Worm (Caenorhabditis elegans): ENCODE measurements around the gene cec-8.

The cec-8 gene

DNA sequence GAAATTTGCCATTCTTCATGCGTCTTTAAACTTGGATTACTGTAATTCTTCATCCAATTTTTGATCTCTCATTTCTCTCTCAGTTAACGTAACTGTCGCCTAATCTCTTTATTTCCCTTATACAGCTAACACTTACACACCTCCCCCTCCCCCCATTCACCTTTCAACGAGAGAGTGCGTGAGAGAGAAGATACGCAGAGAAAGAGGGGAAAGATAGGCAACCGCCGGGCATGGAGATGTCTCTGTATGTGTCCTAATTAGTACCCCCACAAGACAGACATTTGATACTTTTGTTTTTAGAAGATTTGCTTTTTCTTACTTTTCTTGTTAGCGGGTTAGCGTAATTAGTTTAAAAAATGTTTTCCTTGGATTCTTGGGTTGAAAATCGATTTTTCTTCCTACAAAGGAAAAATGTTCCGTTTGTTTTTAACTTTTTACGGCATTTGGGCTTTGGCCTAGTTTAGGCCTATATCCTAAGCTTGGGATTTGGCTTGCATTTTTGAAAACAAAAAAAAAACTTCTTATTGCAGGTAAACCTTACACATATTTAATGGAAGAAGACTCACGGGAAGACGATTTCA is 5.3 kb downstream of the cec-8 start, which contains the start of gene affl-2:
TSS of gene affl-2 (plus strand) at position 531 of the 581 bp plus-strand sequence.
- no peak for TF ChIP-seq egl-27 (tag; optimal IDR thresholded peaks at IDR 0.05)
- TF ChIP-seq lsy-2 (tag; optimal IDR thresholded peaks at IDR 0.05) = peak in 1 of 2 experiments; percentile 3
- TF ChIP-seq ztf-1 (GFP tag; conservative IDR thresholded peaks at IDR 0.05) = no peak
- TF ChIP-seq ztf-11 (tag; optimal IDR thresholded peaks at IDR 0.05) = no peak
- no peak for TF ChIP-seq aly-2 (tag; optimal IDR thresholded peaks at IDR 0.05)
- peak; percentile 24 for TF ChIP-seq fos-1 (tag; optimal IDR thresholded peaks at IDR 0.05)
- TF ChIP-seq crh-2 (tag; optimal IDR thresholded peaks at IDR 0.05) = peak; percentile 15
- no peak for TF ChIP-seq nhr-237 (tag; optimal IDR thresholded peaks at IDR 0.05)
- TF ChIP-seq sma-9 (GFP tag; optimal IDR thresholded peaks at IDR 0.05) = no peak
- no peak for TF ChIP-seq sma-9 (tag; optimal IDR thresholded peaks at IDR 0.05)
- TF ChIP-seq ama-1 (optimal IDR thresholded peaks at IDR 0.05) = no peak
- TF ChIP-seq nhr-77 (tag; optimal IDR thresholded peaks at IDR 0.05) = no peak
- TF ChIP-seq C34F6.9 (tag; optimal IDR thresholded peaks at IDR 0.05) = peak; percentile 12
- TF ChIP-seq mdl-1 (tag; optimal IDR thresholded peaks at IDR 0.05) = no peak
- no peak for TF ChIP-seq elt-3 (tag; optimal IDR thresholded peaks at IDR 0.05)
- TF ChIP-seq sem-4 (tag; optimal IDR thresholded peaks at IDR 0.05) = peak; percentile 8
- peak; percentile 12 for TF ChIP-seq lin-13 (GFP tag; optimal IDR thresholded peaks at IDR 0.05)
- TF ChIP-seq ceh-16 (tag; optimal IDR thresholded peaks at IDR 0.05) = no peak
- TF ChIP-seq nhr-25 (tag; optimal IDR thresholded peaks at IDR 0.05) = peak; percentile 41
- peak; percentile 42 for TF ChIP-seq sma-3 (GFP tag; optimal IDR thresholded peaks at IDR 0.05)
- no peak for TF ChIP-seq ceh-82 (tag; optimal IDR thresholded peaks at IDR 0.05)
- TF ChIP-seq lin-11 (tag; optimal IDR thresholded peaks at IDR 0.05) = no peak
- peak; percentile 26 for TF ChIP-seq blmp-1 (tag; optimal IDR thresholded peaks at IDR 0.05; ENCODE audit: insufficient read depth)
- TF ChIP-seq unc-39 (tag; optimal IDR thresholded peaks at IDR 0.05) = no peak
- TF ChIP-seq nhr-129 (tag; optimal IDR thresholded peaks at IDR 0.05) = no peak

DNA sequence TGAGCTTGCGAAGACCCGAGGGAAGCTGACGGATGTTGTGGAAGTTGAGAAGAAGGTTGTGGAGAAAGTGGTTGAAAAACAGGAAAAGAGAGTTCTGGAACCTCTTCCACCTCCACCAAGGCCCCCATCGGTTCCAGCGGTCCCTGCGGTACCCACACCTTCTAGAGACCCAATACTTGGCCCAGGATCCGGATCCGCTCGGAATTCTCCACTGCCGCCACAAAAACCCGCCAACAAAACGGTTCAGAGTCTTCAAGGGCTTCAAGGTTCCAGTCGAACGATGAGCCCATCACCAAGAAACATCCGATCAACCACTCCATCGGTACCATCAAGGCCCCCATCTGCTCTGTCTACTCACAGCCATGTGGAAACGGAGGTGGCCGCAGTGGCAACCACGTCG is 7.9 kb downstream of the cec-8 start:
- TF ChIP-seq ztf-4 (tag; optimal IDR thresholded peaks at IDR 0.05) = no peak

DNA sequence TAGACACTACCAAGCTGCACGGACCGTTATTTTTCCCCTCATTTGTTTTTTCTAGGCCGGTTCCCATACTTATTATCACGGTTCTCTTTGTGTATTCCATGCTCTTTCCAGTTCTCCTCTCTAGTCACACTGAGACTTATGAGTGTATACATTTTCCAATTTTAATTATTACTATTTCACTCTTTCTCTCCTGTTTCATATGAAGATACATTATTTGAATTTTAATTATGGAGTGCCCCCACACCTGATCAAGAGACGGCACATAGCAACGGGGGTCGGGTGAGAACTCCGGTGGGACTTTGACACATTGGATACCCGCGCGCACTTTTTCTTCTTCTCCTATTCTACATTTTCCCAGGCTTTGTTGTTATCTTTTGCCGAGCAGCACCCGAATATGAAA is 10.8 kb downstream of the cec-8 start, which contains the start of gene affl-1:
TSS of gene affl-1 (plus strand) at position 301 of the 400 bp plus-strand sequence.
- TF ChIP-seq elt-3 (tag; optimal IDR thresholded peaks at IDR 0.05) = no peak
- TF ChIP-seq F13H6.1 (tag; optimal IDR thresholded peaks at IDR 0.05) = no peak
- no peak for TF ChIP-seq Y55F3AM.14 (GFP tag; optimal IDR thresholded peaks at IDR 0.05)
- no peak for TF ChIP-seq ceh-82 (tag; optimal IDR thresholded peaks at IDR 0.05)
- no peak for TF ChIP-seq blmp-1 (tag; optimal IDR thresholded peaks at IDR 0.05; ENCODE audit: insufficient read depth)
- TF ChIP-seq lin-39 (tag; optimal IDR thresholded peaks at IDR 0.05) = no peak
- no peak for TF ChIP-seq C34F6.9 (tag; optimal IDR thresholded peaks at IDR 0.05)
- no peak for TF ChIP-seq ZK546.5 (tag; optimal IDR thresholded peaks at IDR 0.05)
- TF ChIP-seq nhr-12 (tag; optimal IDR thresholded peaks at IDR 0.05) = no peak
- no peak for TF ChIP-seq aly-2 (tag; optimal IDR thresholded peaks at IDR 0.05)
- TF ChIP-seq lin-11 (tag; optimal IDR thresholded peaks at IDR 0.05) = no peak
- no peak for TF ChIP-seq crh-2 (tag; optimal IDR thresholded peaks at IDR 0.05)
- no peak for TF ChIP-seq zag-1 (tag; optimal IDR thresholded peaks at IDR 0.05)
- no peak for TF ChIP-seq alr-1 (tag; optimal IDR thresholded peaks at IDR 0.05)
- TF ChIP-seq nhr-23 (tag; optimal IDR thresholded peaks at IDR 0.05) = no peak
- TF ChIP-seq ceh-16 (tag; optimal IDR thresholded peaks at IDR 0.05) = no peak
- TF ChIP-seq gmeb-1 (tag; optimal IDR thresholded peaks at IDR 0.05) = no peak

- TF ChIP-seq ztf-1 (GFP tag; conservative IDR thresholded peaks at IDR 0.05) = no peak
- no peak for TF ChIP-seq lin-11 (tag; optimal IDR thresholded peaks at IDR 0.05)
- TF ChIP-seq elt-3 (tag; optimal IDR thresholded peaks at IDR 0.05) = no peak
- no peak for TF ChIP-seq sma-9 (GFP tag; optimal IDR thresholded peaks at IDR 0.05)
- no peak for TF ChIP-seq sma-9 (tag; optimal IDR thresholded peaks at IDR 0.05)
- TF ChIP-seq unc-55 (GFP tag; optimal IDR thresholded peaks at IDR 0.05) = no peak
- no peak for TF ChIP-seq nhr-129 (tag; optimal IDR thresholded peaks at IDR 0.05)
- no peak for TF ChIP-seq lin-13 (GFP tag; optimal IDR thresholded peaks at IDR 0.05)
- no peak for TF ChIP-seq mbf-1 (tag; optimal IDR thresholded peaks at IDR 0.05)
- no peak for TF ChIP-seq ceh-82 (tag; optimal IDR thresholded peaks at IDR 0.05)
- TF ChIP-seq skn-1 (tag; optimal IDR thresholded peaks at IDR 0.05) = no peak
- no peak for TF ChIP-seq dmd-4 (tag; optimal IDR thresholded peaks at IDR 0.05)
- TF ChIP-seq C34F6.9 (tag; optimal IDR thresholded peaks at IDR 0.05) = no peak
- no peak for TF ChIP-seq lsy-2 (tag; optimal IDR thresholded peaks at IDR 0.05)
- no peak for TF ChIP-seq gmeb-1 (tag; optimal IDR thresholded peaks at IDR 0.05)
- no peak for TF ChIP-seq peb-1 (tag; optimal IDR thresholded peaks at IDR 0.05)
- no peak for TF ChIP-seq nhr-23 (tag; optimal IDR thresholded peaks at IDR 0.05)
- TF ChIP-seq alr-1 (tag; optimal IDR thresholded peaks at IDR 0.05) = no peak
- TF ChIP-seq ztf-4 (tag; optimal IDR thresholded peaks at IDR 0.05) = no peak
Measured at ce11 chrIII:444101-444500, 15.0 kb downstream of the cec-8 start, which contains the start of gene Y55B1BR.8. Gene Y55B1BR.8, plus strand, starts transcription at chrIII:444401.

Measured in whole organism, L2 larva.